Fruit fly (Drosophila melanogaster) whole organism, pupa: ENCODE results near the gene Akr1B.
"Not testable (repeated sequence)": the region's sequence is repeated elsewhere in the genome, so short reads cannot be mapped to it uniquely, and the experiment has no call there.

Experiments used
- CG13204 ChIP-seq: fragments of 200-800 bp; sonication (Bioruptor generic); optimal IDR thresholded peaks from 2 replicates; lab custom pipeline; 2018; ENCODE audit warnings: missing biosample characterization, mild to moderate bottlenecking, missing genetic modification characterization, moderate library complexity
- CG17806 ChIP-seq: fragments of 200-800 bp; sonication (Bioruptor generic); optimal IDR thresholded peaks from 2 replicates; lab custom pipeline; 2018; ENCODE audit warnings: missing biosample characterization, mild to moderate bottlenecking, missing genetic modification characterization, moderate library complexity
- CG8159 ChIP-seq: fragments of 200-800 bp; sonication (Bioruptor generic); optimal IDR thresholded peaks from 3 replicates; lab custom pipeline; 2018; ENCODE audit warnings: missing biosample characterization, mild to moderate bottlenecking, missing genetic modification characterization, moderate library complexity
- CG9948 ChIP-seq: fragments of 200-800 bp; sonication (Bioruptor generic); optimal IDR thresholded peaks from 2 replicates; lab custom pipeline; 2018; ENCODE audit warnings: missing biosample characterization, mild to moderate bottlenecking, missing genetic modification characterization, moderate library complexity
- Ets98B ChIP-seq: fragments of 200-800 bp; sonication (Bioruptor generic); IDR thresholded peaks from 2 replicates; pipeline ENCODE4 v1.3.6; 2022; ENCODE audit warnings: missing biosample characterization, missing genetic modification characterization
- fd96Ca ChIP-seq: fragments of 200-800 bp; sonication (Bioruptor generic); IDR thresholded peaks from 3 replicates; pipeline ENCODE4 v1.3.6; 2022; ENCODE audit warnings: missing biosample characterization, missing genetic modification characterization

The Akr1B gene

dm6 chr3L:11576944-11577343, 47.2 kb downstream of the Akr1B start, which contains the start of gene CG33489:
CG33489 (minus strand) TSS chr3L:11577044.
- TF ChIP-seq fd96Ca (GFP tag; lab: Robert Waterston, UW); CG9948 (tag; lab: Kevin White, UChicago); Ets98B: not testable (repeated sequence)

dm6 chr3L:11574563-11574962, 49.6 kb downstream of the Akr1B start, which contains the start of gene CG33490:
CG33490 (minus strand) TSS chr3L:11574663.
- TF ChIP-seq CG13204 (GFP tag; lab: Kevin White, UChicago) = no peak
- no peak for TF ChIP-seq CG17806 (tag; lab: Kevin White, UChicago)
- no peak for TF ChIP-seq CG8159 (tag; lab: Kevin White, UChicago)
- TF ChIP-seq, all 21 proteins: peak for 0
